Worm (Caenorhabditis elegans): ENCODE data around the gene lin-52.

Gene lin-52

ce11 chrIII:9861470-9862342, 37.2 kb upstream of the lin-52 start (continued):
- peak; percentile 20 for TF ChIP-seq tbx-2 (tag; optimal IDR thresholded peaks at IDR 0.05)
- TF ChIP-seq fos-1 (tag; optimal IDR thresholded peaks at IDR 0.05), result no peak

DNA sequence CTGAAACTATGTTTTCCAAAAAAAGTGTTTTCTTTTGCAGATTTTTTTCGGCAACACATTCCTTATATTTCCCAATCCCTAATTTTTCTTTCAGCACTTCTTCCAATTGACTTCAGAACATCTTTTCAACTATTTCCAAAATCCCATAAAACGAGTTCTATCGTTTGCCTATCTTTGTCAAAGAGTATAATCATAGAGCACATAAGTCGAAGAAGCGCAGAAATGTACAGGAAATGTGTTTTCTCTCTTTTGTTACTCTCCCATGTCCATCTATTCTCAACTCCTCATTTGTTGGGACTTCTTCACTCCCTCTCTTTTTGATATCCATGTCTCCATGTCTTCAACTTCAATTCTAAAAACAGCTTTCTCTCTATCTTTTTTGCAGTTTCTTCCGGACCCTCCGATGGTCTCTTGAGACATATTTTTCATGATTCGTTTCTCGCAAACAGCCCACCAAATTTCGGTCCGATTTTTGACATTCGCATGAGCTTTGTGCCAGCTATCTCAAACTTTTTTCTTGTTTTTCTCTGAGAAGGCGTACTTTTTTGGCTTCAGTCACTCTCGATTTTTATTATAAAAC, 35.7 kb upstream of the lin-52 start, which contains the start of gene twk-48:
twk-48 (plus strand) TSS at position 530 of the 580 bp plus-strand sequence.
- TF ChIP-seq nhr-11 (tag; optimal IDR thresholded peaks at IDR 0.05) (no peak), nfya-1 (tag; optimal IDR thresholded peaks at IDR 0.05; ENCODE audit: insufficient read depth) (peak; percentile 24), ama-1 (optimal IDR thresholded peaks at IDR 0.05) (no peak), nhr-77 (tag; optimal IDR thresholded peaks at IDR 0.05) (no peak), lsy-12 (tag; optimal IDR thresholded peaks at IDR 0.05) (no peak), fkh-10 (GFP tag; optimal IDR thresholded peaks at IDR 0.05) (peak; percentile 57), fos-1 (tag; optimal IDR thresholded peaks at IDR 0.05) (no peak), ceh-16 (tag; optimal IDR thresholded peaks at IDR 0.05) (no peak), egl-27 (tag; optimal IDR thresholded peaks at IDR 0.05) (no peak), lin-39 (tag; optimal IDR thresholded peaks at IDR 0.05) (peak; percentile 15), pha-4 (tag; optimal IDR thresholded peaks at IDR 0.05) (no peak), tbx-2 (tag; optimal IDR thresholded peaks at IDR 0.05) (no peak), nhr-23 (tag; optimal IDR thresholded peaks at IDR 0.05) (no peak), nhr-28 (tag; optimal IDR thresholded peaks at IDR 0.05) (no peak), lin-15B (tag; optimal IDR thresholded peaks at IDR 0.05) (no peak), nhr-76 (tag; optimal IDR thresholded peaks at IDR 0.05) (no peak), ztf-4 (tag; optimal IDR thresholded peaks at IDR 0.05) (no peak), ZK546.5 (tag; optimal IDR thresholded peaks at IDR 0.05) (no peak), snpc-4 (tag; optimal IDR thresholded peaks at IDR 0.05) (no peak), mml-1 (tag; optimal IDR thresholded peaks at IDR 0.05) (no peak), hmg-11 (tag; optimal IDR thresholded peaks at IDR 0.05) (no peak), mdl-1 (tag; optimal IDR thresholded peaks at IDR 0.05) (no peak), egl-5 (tag; optimal IDR thresholded peaks at IDR 0.05) (no peak)

DNA sequence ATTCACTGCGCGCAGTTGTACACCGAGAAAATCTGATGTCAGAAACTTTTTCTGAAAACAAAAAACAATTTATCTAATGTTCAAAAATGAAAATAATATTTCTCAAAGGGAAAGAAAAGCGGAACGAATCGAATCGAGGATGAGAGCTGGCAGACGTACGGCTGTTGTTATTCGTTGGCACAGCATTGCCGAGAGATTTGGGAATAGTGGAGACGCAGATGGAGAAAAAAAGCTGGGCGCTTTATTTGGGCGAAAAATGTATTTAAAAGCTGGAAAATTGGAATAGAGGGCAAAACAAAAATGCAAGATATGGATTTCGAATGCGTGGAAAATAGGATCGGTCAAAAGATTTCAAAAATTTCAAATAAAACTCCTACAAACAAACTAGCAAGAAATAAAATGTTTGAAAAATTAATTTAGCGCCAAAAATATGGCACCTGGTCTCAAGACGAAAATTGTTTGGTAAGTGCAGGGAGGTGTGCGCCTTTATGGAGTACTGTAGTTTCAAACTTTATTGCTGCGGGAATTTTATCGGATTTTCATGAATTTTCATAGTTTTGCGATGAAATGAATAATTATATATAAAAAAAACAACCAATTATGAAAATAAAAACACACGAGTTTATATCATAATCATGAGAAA, 34.7 kb upstream of the lin-52 start, which contains the start of gene gpdh-2:
gpdh-2 (minus strand) TSS at position 51 of the 643 bp plus-strand sequence.
- TF ChIP-seq ztf-11 (tag; optimal IDR thresholded peaks at IDR 0.05) (no peak), nhr-67 (tag; optimal IDR thresholded peaks at IDR 0.05) (no peak), nhr-12 (tag; optimal IDR thresholded peaks at IDR 0.05) (no peak), snpc-4 (tag; optimal IDR thresholded peaks at IDR 0.05) (no peak), ZK546.5 (tag; optimal IDR thresholded peaks at IDR 0.05) (no peak), lsy-12 (tag; optimal IDR thresholded peaks at IDR 0.05) (no peak), fkh-10 (GFP tag; optimal IDR thresholded peaks at IDR 0.05) (no peak), nhr-43 (tag; optimal IDR thresholded peaks at IDR 0.05; ENCODE audit: poor library complexity, severe bottlenecking) (no peak), elt-1 (tag; optimal IDR thresholded peaks at IDR 0.05) (no peak), nhr-77 (tag; optimal IDR thresholded peaks at IDR 0.05) (no peak), mdl-1 (tag; optimal IDR thresholded peaks at IDR 0.05) (no peak), lin-39 (tag; optimal IDR thresholded peaks at IDR 0.05) (peak; percentile 15), skn-1 (tag; optimal IDR thresholded peaks at IDR 0.05) (no peak), fos-1 (tag; optimal IDR thresholded peaks at IDR 0.05) (no peak), daf-12 (tag; optimal IDR thresholded peaks at IDR 0.05) (no peak), nfya-1 (tag; optimal IDR thresholded peaks at IDR 0.05; ENCODE audit: insufficient read depth) (peak; percentile 48), ceh-16 (tag; optimal IDR thresholded peaks at IDR 0.05) (no peak)

ce11 chrIII:9858061-9858460, 33.5 kb upstream of the lin-52 start:
- TF ChIP-seq ceh-28 (tag; optimal IDR thresholded peaks at IDR 0.05) (peak; percentile 72), pqm-1 (tag; optimal IDR thresholded peaks at IDR 0.05) (peak; percentile 68), elt-2 (tag; optimal IDR thresholded peaks at IDR 0.05) (peak; percentile 68), nhr-23 (tag; optimal IDR thresholded peaks at IDR 0.05) (peak; percentile 50), elt-1 (tag; optimal IDR thresholded peaks at IDR 0.05) (peak; percentile 97), nhr-43 (tag; optimal IDR thresholded peaks at IDR 0.05; ENCODE audit: poor library complexity, severe bottlenecking) (peak; percentile 30), ztf-11 (tag; optimal IDR thresholded peaks at IDR 0.05) (no peak), pha-4 (tag; optimal IDR thresholded peaks at IDR 0.05) (peak; percentile 1), egl-5 (tag; optimal IDR thresholded peaks at IDR 0.05) (no peak), daf-12 (tag; optimal IDR thresholded peaks at IDR 0.05) (no peak)

Measured in whole organism, L3 larva.